Fruit fly (Drosophila melanogaster) whole organism, adult: ENCODE measurements around the gene BCL7-like.

Experiments used
- CG11617 ChIP-seq: fragments of 200-800 bp; sonication (Bioruptor generic); optimal IDR thresholded peaks from 2 replicates; lab custom pipeline; 2017; ENCODE audit warnings: mild to moderate bottlenecking, missing biosample characterization, missing genetic modification reagents, missing genetic modification characterization
- CG12768 ChIP-seq: fragments of 200-800 bp; sonication (Bioruptor generic); optimal IDR thresholded peaks from 2 replicates; lab custom pipeline; 2017; ENCODE audit warnings: missing biosample characterization, missing genetic modification characterization, mild to moderate bottlenecking, moderate library complexity, missing genetic modification reagents
- CG14711 ChIP-seq: fragments of 200-800 bp; sonication (Bioruptor generic); optimal IDR thresholded peaks from 2 replicates; lab custom pipeline; 2018; ENCODE audit warnings: missing biosample characterization, mild to moderate bottlenecking, missing genetic modification characterization, moderate library complexity
- CG1620 ChIP-seq: fragments of 200-800 bp; sonication (Bioruptor generic); optimal IDR thresholded peaks from 2 replicates; lab custom pipeline; 2016; ENCODE audit warnings: missing biosample characterization, missing genetic modification characterization
- CG33017 ChIP-seq: fragments of 200-800 bp; sonication (Bioruptor generic); optimal IDR thresholded peaks from 2 replicates; lab custom pipeline; 2018; ENCODE audit warnings: missing biosample characterization, mild to moderate bottlenecking, missing genetic modification characterization, moderate library complexity
- CG5204 ChIP-seq: fragments of 200-800 bp; sonication (Bioruptor generic); optimal IDR thresholded peaks from 2 replicates; lab custom pipeline; 2016; ENCODE audit warnings: missing biosample characterization, missing genetic modification characterization
- CG7045 ChIP-seq: fragments of 200-800 bp; sonication (Bioruptor generic); optimal IDR thresholded peaks from 2 replicates; lab custom pipeline; 2017; ENCODE audit warnings: missing biosample characterization, mild to moderate bottlenecking, missing genetic modification characterization
- CG7101 ChIP-seq: fragments of 200-800 bp; sonication (Bioruptor generic); optimal IDR thresholded peaks from 2 replicates; lab custom pipeline; 2018; ENCODE audit warnings: missing biosample characterization, mild to moderate bottlenecking, missing genetic modification characterization, moderate library complexity
- Clk ChIP-seq: fragments of 200-800 bp; sonication (Bioruptor generic); optimal IDR thresholded peaks from 2 replicates; lab custom pipeline; 2017; ENCODE audit warnings: missing biosample characterization, missing genetic modification characterization
- Crg-1 ChIP-seq: fragments of 200-800 bp; sonication (Bioruptor generic); optimal IDR thresholded peaks from 2 replicates; lab custom pipeline; 2016; ENCODE audit warnings: missing biosample characterization, missing genetic modification characterization
- Hr96 ChIP-seq: fragments of 200-800 bp; sonication (Bioruptor generic); optimal IDR thresholded peaks from 2 replicates; lab custom pipeline; 2016; ENCODE audit warnings: missing biosample characterization, missing genetic modification characterization
- Mnt ChIP-seq: fragments of 200-800 bp; sonication (Bioruptor generic); optimal IDR thresholded peaks from 2 replicates; lab custom pipeline; 2016; ENCODE audit warnings: missing biosample characterization, mild to moderate bottlenecking, missing genetic modification characterization
- bab1 ChIP-seq: fragments of 200-800 bp; sonication (Bioruptor generic); optimal IDR thresholded peaks from 3 replicates; lab custom pipeline; 2019; ENCODE audit warnings: missing biosample characterization, mild to moderate bottlenecking, missing genetic modification characterization, moderate library complexity
- cic ChIP-seq: fragments of 200-800 bp; sonication (Bioruptor generic); optimal IDR thresholded peaks from 2 replicates; lab custom pipeline; 2017; ENCODE audit warnings: missing biosample characterization, mild to moderate bottlenecking, missing genetic modification characterization, moderate library complexity
- cnc ChIP-seq, 2 experiments: fragments of >200 bp; optimal IDR thresholded peaks; 2 replicates each; lab custom pipeline; 2017
- kay ChIP-seq: fragments of 200-800 bp; sonication (Bioruptor generic); peaks from one replicate; lab custom pipeline; 2016; ENCODE audit warnings: missing biosample characterization, missing genetic modification characterization, borderline replicate concordance
- ovo ChIP-seq: fragments of 200-800 bp; sonication (Bioruptor generic); optimal IDR thresholded peaks from 2 replicates; lab custom pipeline; 2016; ENCODE audit warnings: missing biosample characterization, missing genetic modification characterization
- pad ChIP-seq: fragments of 200-800 bp; sonication (Bioruptor generic); optimal IDR thresholded peaks from 3 replicates; lab custom pipeline; 2017; ENCODE audit warnings: missing biosample characterization, missing genetic modification characterization, mild to moderate bottlenecking, moderate library complexity, missing genetic modification reagents
- tj ChIP-seq: fragments of 200-800 bp; sonication (Bioruptor generic); optimal IDR thresholded peaks from 3 replicates; lab custom pipeline; 2017; ENCODE audit warnings: missing biosample characterization, mild to moderate bottlenecking, missing genetic modification characterization, moderate library complexity
- toe ChIP-seq: fragments of 200-800 bp; sonication (Bioruptor generic); optimal IDR thresholded peaks from 2 replicates; lab custom pipeline; 2016; ENCODE audit warnings: missing biosample characterization, missing genetic modification characterization

BCL7-like gene

DNA sequence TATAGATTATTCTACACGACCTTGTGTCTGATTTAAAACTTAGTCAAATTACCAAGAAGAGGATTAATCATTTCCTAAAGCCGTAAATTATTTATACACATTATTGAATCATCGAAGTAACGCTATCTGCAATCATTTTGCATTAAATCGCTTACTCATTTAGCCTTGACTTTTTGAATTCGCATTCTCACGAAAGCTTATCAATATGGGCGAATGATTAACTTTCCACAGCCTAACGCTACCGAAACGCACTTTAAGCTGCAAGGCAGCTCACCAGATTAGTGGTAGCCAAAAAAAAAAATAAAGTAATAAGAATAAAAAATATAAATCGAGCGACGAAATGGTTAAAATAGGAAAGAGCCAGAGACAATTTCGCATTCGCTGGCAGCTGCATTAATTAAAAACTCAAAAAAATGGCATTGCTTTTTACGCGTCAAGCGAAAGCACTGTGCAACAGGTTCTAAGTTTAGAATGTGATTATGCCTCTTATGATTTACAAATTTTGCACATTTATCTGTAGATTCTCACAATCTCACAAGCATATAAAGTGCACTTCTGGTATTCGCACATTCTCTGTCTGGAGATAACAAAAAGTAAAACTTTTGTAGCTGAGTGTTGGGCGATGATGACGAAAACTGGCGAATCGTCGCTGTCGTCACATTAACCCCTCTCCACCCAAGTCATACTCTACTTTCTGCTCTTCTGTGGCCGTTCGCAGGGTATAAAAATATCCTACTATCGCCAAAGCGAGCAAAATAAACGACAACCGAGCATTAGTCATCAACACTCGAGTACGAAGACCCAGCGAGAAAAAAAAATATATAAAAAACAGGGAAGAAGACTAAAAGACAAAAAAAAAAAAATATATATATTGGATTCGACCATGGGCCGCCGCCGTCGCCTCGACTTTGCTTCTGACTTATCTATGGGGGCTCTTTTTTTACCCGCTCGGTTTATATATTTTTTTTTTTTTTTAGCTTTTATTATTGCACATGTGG is 12.7 kb upstream of the BCL7-like start:
- TF ChIP-seq CG1620 = no peak
- peak; percentile 86 for TF ChIP-seq bab1 (GFP tag; lab: Kevin White, UChicago)
- TF ChIP-seq kay (GFP tag; lab: Kevin White, UChicago) = peak; percentile 91
- TF ChIP-seq Mnt (GFP tag; lab: Kevin White, UChicago) = peak; percentile 24
- TF ChIP-seq Clk (GFP tag; lab: Kevin White, UChicago) = peak; percentile 47
- TF ChIP-seq Hr96 (GFP tag; lab: Kevin White, UChicago) = peak; percentile 71
- TF ChIP-seq pad (GFP tag; lab: Kevin White, UChicago) = peak; percentile 52
- TF ChIP-seq CG7045 (GFP tag; lab: Kevin White, UChicago) = peak; percentile 76
- TF ChIP-seq cic (GFP tag; lab: Kevin White, UChicago) = no peak
- TF ChIP-seq CG5204 (GFP tag; lab: Kevin White, UChicago) = peak; percentile 18
- TF ChIP-seq Crg-1 (GFP tag; lab: Kevin White, UChicago) = peak; percentile 43
- TF ChIP-seq CG33017 = peak; percentile 79
- TF ChIP-seq tj (GFP tag; lab: Kevin White, UChicago) = peak; percentile 60
- peak; percentile 84 for TF ChIP-seq CG14711
- TF ChIP-seq CG11617 (GFP tag; lab: Kevin White, UChicago) = peak; percentile 53
- TF ChIP-seq cnc (optimal IDR thresholded peaks at IDR 0.05; lab: Kevin White, UChicago) = no peak
- TF ChIP-seq toe (GFP tag; lab: Kevin White, UChicago) = no peak
- no peak for TF ChIP-seq ovo
- TF ChIP-seq CG7101 (tag; lab: Kevin White, UChicago) = peak; percentile 91
- TF ChIP-seq CG12768 (GFP tag; lab: Kevin White, UChicago) = peak; percentile 62

DNA sequence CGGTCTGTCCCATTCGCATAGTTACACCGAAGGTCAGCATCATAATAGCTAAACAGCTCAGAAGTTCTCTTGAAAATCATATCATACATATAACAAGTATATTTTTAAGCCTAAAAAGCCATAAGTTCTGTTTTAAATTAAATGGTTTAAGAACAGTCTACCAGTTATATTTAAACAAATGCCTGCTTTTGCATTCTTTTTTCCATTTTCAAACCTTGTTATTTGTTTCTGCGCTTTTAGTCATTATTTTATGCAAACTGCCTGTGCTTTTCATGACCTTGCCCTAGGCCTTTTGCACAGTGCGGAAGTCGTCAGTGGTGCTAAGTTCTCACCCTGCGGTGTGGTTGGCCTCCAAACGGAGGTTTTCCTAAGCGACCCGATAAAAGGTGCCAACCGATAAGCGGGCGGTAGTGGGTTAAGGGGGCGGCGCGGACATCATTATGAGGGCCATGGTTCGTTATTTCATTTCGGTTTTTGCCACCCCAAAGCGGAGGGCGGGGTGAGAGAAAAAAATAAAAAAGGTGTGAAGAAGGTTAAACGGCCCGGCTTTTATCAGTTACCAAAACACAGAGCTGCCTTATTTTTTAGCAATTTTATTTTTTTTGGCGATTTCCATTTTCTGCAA is 11.8 kb upstream of the BCL7-like start:
- TF ChIP-seq Clk (GFP tag; lab: Kevin White, UChicago) = peak; percentile 43
- peak; percentile 74 for TF ChIP-seq CG7101 (tag; lab: Kevin White, UChicago)
- TF ChIP-seq ovo = peak; percentile 55
- no peak for TF ChIP-seq CG12768 (GFP tag; lab: Kevin White, UChicago)
- peak; percentile 67 for TF ChIP-seq CG33017
- peak; percentile 53 for TF ChIP-seq Mnt (GFP tag; lab: Kevin White, UChicago)
- peak; percentile 77 for TF ChIP-seq CG11617 (GFP tag; lab: Kevin White, UChicago)
- TF ChIP-seq kay (GFP tag; lab: Kevin White, UChicago) = no peak
- peak; percentile 57 for TF ChIP-seq bab1 (GFP tag; lab: Kevin White, UChicago)
- TF ChIP-seq pad (GFP tag; lab: Kevin White, UChicago) = peak; percentile 70
- peak; percentile 36 for TF ChIP-seq Crg-1 (GFP tag; lab: Kevin White, UChicago)
- no peak for TF ChIP-seq cic (GFP tag; lab: Kevin White, UChicago)
- TF ChIP-seq CG7045 (GFP tag; lab: Kevin White, UChicago) = peak; percentile 71
- no peak for TF ChIP-seq cnc (optimal IDR thresholded peaks at IDR 0.05; lab: Kevin White, UChicago)
- TF ChIP-seq CG5204 (GFP tag; lab: Kevin White, UChicago) = peak; percentile 59
- peak; percentile 28 for TF ChIP-seq CG1620
- TF ChIP-seq toe (GFP tag; lab: Kevin White, UChicago) = peak; percentile 52
- TF ChIP-seq tj (GFP tag; lab: Kevin White, UChicago) = peak; percentile 56
- TF ChIP-seq Hr96 (GFP tag; lab: Kevin White, UChicago) = peak; percentile 71
- TF ChIP-seq CG14711 = peak; percentile 73

DNA sequence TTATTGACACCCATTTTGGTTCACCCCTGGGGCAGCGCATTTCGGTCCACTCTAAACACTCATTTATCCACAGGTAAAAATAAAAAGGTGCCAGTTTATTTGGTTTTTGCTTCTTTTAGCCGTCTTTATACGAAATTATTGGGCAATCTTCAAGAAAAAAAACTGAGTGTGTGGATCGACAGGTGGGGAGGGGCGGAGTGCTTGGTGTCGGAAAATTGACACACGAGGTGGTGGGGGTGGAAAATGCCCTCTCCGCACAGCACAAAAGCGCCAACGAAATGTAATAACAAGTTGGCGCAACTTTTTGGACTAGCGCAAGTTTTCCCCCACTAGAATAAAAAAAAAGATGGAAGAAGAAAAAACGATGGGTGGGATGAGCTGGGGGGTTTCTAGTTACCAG is 10.9 kb upstream of the BCL7-like start:
- TF ChIP-seq CG14711 (no peak), CG5204 (GFP tag; lab: Kevin White, UChicago) (no peak), bab1 (GFP tag; lab: Kevin White, UChicago) (no peak), CG33017 (no peak), CG7045 (GFP tag; lab: Kevin White, UChicago) (no peak), CG11617 (GFP tag; lab: Kevin White, UChicago) (no peak), Crg-1 (GFP tag; lab: Kevin White, UChicago) (no peak), CG1620 (no peak), Clk (GFP tag; lab: Kevin White, UChicago) (no peak), cic (GFP tag; lab: Kevin White, UChicago) (no peak), CG7101 (tag; lab: Kevin White, UChicago) (no peak)

DNA sequence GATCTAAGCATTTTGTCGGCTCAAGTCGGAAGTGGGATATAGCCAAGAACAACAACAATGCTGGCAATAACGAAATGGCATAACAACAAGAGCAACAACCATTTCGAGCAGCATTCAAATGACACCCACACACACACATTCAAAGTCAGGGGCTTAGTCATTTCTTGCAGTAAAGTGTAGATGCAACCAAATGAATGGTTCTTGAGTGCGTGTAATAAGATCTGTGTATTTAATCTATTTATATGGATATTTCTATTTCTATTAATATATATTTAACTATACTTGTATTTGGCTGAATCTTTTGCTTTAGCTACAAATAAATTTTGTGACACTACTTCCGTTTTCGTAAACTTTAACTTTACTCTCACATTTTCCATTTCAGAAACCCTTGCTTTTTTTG is 8.7 kb upstream of the BCL7-like start:
- TF ChIP-seq Clk (GFP tag; lab: Kevin White, UChicago) (no peak), tj (GFP tag; lab: Kevin White, UChicago) (no peak), Mnt (GFP tag; lab: Kevin White, UChicago) (no peak), Crg-1 (GFP tag; lab: Kevin White, UChicago) (no peak), pad (GFP tag; lab: Kevin White, UChicago) (no peak), CG1620 (no peak), CG7045 (GFP tag; lab: Kevin White, UChicago) (no peak), CG11617 (GFP tag; lab: Kevin White, UChicago) (no peak), CG7101 (tag; lab: Kevin White, UChicago) (no peak), CG33017 (no peak), Hr96 (GFP tag; lab: Kevin White, UChicago) (no peak)

DNA sequence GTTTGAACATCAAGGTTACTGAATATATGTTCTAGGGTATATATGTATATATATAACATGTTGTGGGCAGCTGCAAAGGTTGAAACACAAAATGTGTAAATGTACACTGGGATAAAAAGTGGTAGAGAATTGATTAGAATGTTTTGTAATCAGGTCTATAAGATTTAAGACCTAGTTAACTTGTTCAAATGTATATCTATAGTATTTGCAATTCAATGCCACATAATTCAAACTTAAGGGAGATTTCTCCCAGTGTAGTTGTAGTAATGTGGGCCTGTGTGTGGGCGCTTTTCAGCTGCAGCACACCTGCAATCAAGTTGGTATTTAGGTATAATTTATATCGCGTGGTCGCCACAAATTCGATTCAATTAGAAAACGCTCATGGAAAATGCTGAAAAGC is 7.2 kb upstream of the BCL7-like start:
- TF ChIP-seq Clk (GFP tag; lab: Kevin White, UChicago) = no peak
- no peak for TF ChIP-seq CG33017
- TF ChIP-seq CG11617 (GFP tag; lab: Kevin White, UChicago) = no peak
- TF ChIP-seq Mnt (GFP tag; lab: Kevin White, UChicago) = no peak
- no peak for TF ChIP-seq CG5204 (GFP tag; lab: Kevin White, UChicago)
- no peak for TF ChIP-seq Hr96 (GFP tag; lab: Kevin White, UChicago)
- TF ChIP-seq Crg-1 (GFP tag; lab: Kevin White, UChicago) = no peak
- TF ChIP-seq CG14711 = peak; percentile 33
- TF ChIP-seq CG7045 (GFP tag; lab: Kevin White, UChicago) = peak; percentile 27
- peak; percentile 9 for TF ChIP-seq bab1 (GFP tag; lab: Kevin White, UChicago)
- no peak for TF ChIP-seq cic (GFP tag; lab: Kevin White, UChicago)
- no peak for TF ChIP-seq cnc (optimal IDR thresholded peaks at IDR 0.05; lab: Kevin White, UChicago)
- TF ChIP-seq CG1620 = no peak
- TF ChIP-seq CG7101 (tag; lab: Kevin White, UChicago) = peak; percentile 18
